Worm (Caenorhabditis elegans): ENCODE results near the gene nlp-14.

The nlp-14 gene

DNA sequence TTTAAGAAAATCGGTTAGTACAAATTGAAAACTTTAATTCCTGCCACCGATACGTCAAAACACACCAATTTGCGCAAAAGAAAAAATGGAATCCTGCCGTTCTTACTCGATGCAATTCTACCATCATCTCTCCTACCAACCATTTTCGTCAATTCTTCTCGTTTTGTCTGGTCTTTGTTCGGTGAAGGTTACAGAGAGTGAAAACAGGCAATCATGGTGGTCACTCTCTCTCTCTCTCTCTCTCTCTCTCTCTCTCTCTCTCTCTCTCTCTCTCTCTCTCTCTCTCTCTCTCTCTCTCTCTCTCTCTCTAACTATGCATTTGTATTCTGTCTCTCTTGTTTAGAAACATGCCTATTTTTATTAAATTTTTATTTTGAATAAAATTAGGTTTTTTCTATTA, 37.1 kb downstream of the nlp-14 start:
- no peak for TF ChIP-seq scrt-1 (GFP tag; IDR thresholded peaks at IDR 0.05)
- TF ChIP-seq tbx-37 (GFP tag; conservative IDR thresholded peaks at IDR 0.05): no peak
- TF ChIP-seq ceh-13 (GFP tag; optimal IDR thresholded peaks at IDR 0.05): no peak

DNA sequence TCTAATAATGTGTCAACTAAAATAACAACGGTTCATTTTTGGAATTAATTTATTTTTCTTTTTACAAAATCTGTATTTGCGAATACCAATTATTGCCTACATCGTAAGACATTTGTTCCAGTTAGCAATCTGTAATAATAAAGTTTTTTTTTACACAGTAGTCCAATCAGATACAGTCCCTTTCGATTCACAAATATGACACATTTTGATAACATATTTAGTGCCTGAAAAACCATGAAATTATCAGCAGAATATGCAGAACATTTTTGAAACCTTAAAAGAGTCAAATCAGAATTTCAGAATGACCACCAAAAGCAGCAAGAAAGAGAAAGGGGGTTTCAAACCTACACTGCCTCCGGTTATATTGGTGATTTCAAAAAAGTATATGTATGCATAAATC, 39.9 kb downstream of the nlp-14 start, which contains the start of gene C06E2.2:
Gene C06E2.2, plus strand, starts transcription at position 301 of the 400 bp plus-strand sequence.
- TF ChIP-seq B0310.2 (tag; optimal IDR thresholded peaks at IDR 0.05) (no peak), hmbx-1 (tag; optimal IDR thresholded peaks at IDR 0.05) (no peak), scrt-1 (GFP tag; IDR thresholded peaks at IDR 0.05) (no peak), ceh-36 (tag; optimal IDR thresholded peaks at IDR 0.05) (no peak), sea-1 (GFP tag; conservative IDR thresholded peaks at IDR 0.05) (no peak)

DNA sequence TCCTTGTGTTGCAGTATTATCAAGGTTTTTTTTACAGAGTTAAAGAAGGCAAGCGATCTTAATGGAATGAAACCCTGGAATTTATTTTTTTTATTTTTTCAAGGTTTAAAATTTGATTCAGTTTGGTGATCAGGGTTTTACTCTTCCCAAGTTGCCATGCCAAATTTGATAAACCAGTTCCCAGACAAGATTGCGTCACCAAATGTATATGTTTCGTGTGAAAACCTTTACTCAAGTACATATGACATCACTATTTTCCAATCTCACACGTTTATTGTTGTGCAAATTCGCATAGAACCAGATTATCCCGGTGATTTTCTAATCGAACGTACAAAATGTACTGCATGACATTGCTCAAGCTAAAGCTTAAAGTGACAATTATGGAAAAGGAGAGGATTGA, 40.5 kb downstream of the nlp-14 start:
- TF ChIP-seq sea-1 (GFP tag; conservative IDR thresholded peaks at IDR 0.05): no peak
- no peak for TF ChIP-seq scrt-1 (GFP tag; IDR thresholded peaks at IDR 0.05)

ce11 chrX:8877162-8877561, 42.1 kb downstream of the nlp-14 start:
- TF ChIP-seq ama-1 (optimal IDR thresholded peaks at IDR 0.05) (no peak), scrt-1 (GFP tag; IDR thresholded peaks at IDR 0.05) (no peak), aly-1 (tag; optimal IDR thresholded peaks at IDR 0.05) (no peak), pes-1 (GFP tag; IDR thresholded peaks at IDR 0.05) (no peak), ceh-36 (tag; optimal IDR thresholded peaks at IDR 0.05) (no peak), tbx-11 (GFP tag; IDR thresholded peaks at IDR 0.05) (no peak), flt-1 (GFP tag; IDR thresholded peaks at IDR 0.05) (no peak), ceh-13 (GFP tag; optimal IDR thresholded peaks at IDR 0.05) (no peak), hnd-1 (tag; optimal IDR thresholded peaks at IDR 0.05) (no peak), tbx-37 (GFP tag; conservative IDR thresholded peaks at IDR 0.05) (no peak), hmbx-1 (tag; optimal IDR thresholded peaks at IDR 0.05) (no peak), hmg-4 (GFP tag; optimal IDR thresholded peaks at IDR 0.05) (no peak), F13C5.2 (tag; optimal IDR thresholded peaks at IDR 0.05) (no peak), sea-1 (GFP tag; conservative IDR thresholded peaks at IDR 0.05) (no peak), ets-7 (tag; optimal IDR thresholded peaks at IDR 0.05) (no peak), B0310.2 (tag; optimal IDR thresholded peaks at IDR 0.05) (no peak), tra-4 (tag; optimal IDR thresholded peaks at IDR 0.05) (no peak)

ce11 chrX:8875867-8876266, 43.4 kb downstream of the nlp-14 start:
- TF ChIP-seq pes-1 (GFP tag; IDR thresholded peaks at IDR 0.05): no peak
- TF ChIP-seq hmg-4 (GFP tag; optimal IDR thresholded peaks at IDR 0.05): no peak
- TF ChIP-seq hmbx-1 (tag; optimal IDR thresholded peaks at IDR 0.05): no peak
- no peak for TF ChIP-seq scrt-1 (GFP tag; IDR thresholded peaks at IDR 0.05)
- no peak for TF ChIP-seq tbx-37 (GFP tag; conservative IDR thresholded peaks at IDR 0.05)
- no peak for TF ChIP-seq flt-1 (GFP tag; IDR thresholded peaks at IDR 0.05)
- no peak for TF ChIP-seq ama-1 (optimal IDR thresholded peaks at IDR 0.05)
- TF ChIP-seq tbx-11 (GFP tag; IDR thresholded peaks at IDR 0.05): no peak
- no peak for TF ChIP-seq ceh-13 (GFP tag; optimal IDR thresholded peaks at IDR 0.05)
- TF ChIP-seq F13C5.2 (tag; optimal IDR thresholded peaks at IDR 0.05): no peak
- TF ChIP-seq B0310.2 (tag; optimal IDR thresholded peaks at IDR 0.05): no peak
- no peak for TF ChIP-seq hnd-1 (tag; optimal IDR thresholded peaks at IDR 0.05)

DNA sequence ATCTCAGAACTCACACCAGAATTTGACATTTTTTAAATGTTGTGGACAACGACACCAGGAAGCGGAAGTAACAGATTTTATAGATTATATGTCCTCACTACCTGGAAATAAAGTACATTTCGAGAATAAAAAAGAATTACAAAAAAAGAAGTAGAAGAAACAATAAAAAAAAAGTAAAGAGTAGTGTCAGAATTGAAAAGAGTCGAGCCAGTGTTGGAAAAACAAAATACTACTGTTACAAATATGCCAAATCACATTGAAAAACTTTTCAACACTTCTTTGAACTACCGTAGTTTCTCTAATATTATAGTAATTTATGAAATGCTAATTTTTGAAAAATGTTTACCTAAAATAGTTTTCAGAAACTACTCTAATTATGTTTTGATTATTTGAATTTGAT, 44.5 kb downstream of the nlp-14 start, which contains the start of gene C06E2.1:
Gene C06E2.1, minus strand, starts transcription at position 101 of the 400 bp plus-strand sequence.
- no peak for TF ChIP-seq ama-1 (optimal IDR thresholded peaks at IDR 0.05)
- no peak for TF ChIP-seq hmbx-1 (tag; optimal IDR thresholded peaks at IDR 0.05)
- TF ChIP-seq flt-1 (GFP tag; IDR thresholded peaks at IDR 0.05): no peak
- no peak for TF ChIP-seq tbx-11 (GFP tag; IDR thresholded peaks at IDR 0.05)
- TF ChIP-seq pes-1 (GFP tag; IDR thresholded peaks at IDR 0.05): no peak

- no peak for TF ChIP-seq hnd-1 (tag; optimal IDR thresholded peaks at IDR 0.05)
- no peak for TF ChIP-seq ets-7 (tag; optimal IDR thresholded peaks at IDR 0.05)
- TF ChIP-seq F13C5.2 (tag; optimal IDR thresholded peaks at IDR 0.05): no peak
- no peak for TF ChIP-seq tbx-11 (GFP tag; IDR thresholded peaks at IDR 0.05)
- no peak for TF ChIP-seq tra-4 (tag; optimal IDR thresholded peaks at IDR 0.05)
- TF ChIP-seq B0310.2 (tag; optimal IDR thresholded peaks at IDR 0.05): no peak
- TF ChIP-seq ama-1 (optimal IDR thresholded peaks at IDR 0.05): no peak
- TF ChIP-seq flt-1 (GFP tag; IDR thresholded peaks at IDR 0.05): no peak
- TF ChIP-seq sea-1 (GFP tag; conservative IDR thresholded peaks at IDR 0.05): no peak
- no peak for TF ChIP-seq ceh-36 (tag; optimal IDR thresholded peaks at IDR 0.05)
- no peak for TF ChIP-seq hmg-4 (GFP tag; optimal IDR thresholded peaks at IDR 0.05)
These were observed 50.0 kb downstream of the nlp-14 start, which contains the start of the genes ubc-22 and ubc-21 for ce11 chrX:8869112-8869675. Gene ubc-22 (minus strand): TSS chrX:8869162. Gene ubc-21 (plus strand): TSS chrX:8869625.

Measured in whole organism, early embryonic.